Worm (Caenorhabditis elegans) whole organism, L2 larva: ENCODE data around the gene R08F11.1.

Experiments
- C34F6.9 ChIP-seq: fragments of 150-350 bp; optimal IDR thresholded peaks from 2 replicates; lab custom pipeline; 2014; ENCODE audit warnings: missing biosample characterization, missing genetic modification characterization
- F13H6.1 ChIP-seq: sonication (generic microtip); optimal IDR thresholded peaks from 2 replicates; lab custom pipeline; 2016; ENCODE audit warnings: missing genetic modification characterization, missing compliant biosample characterization
- R02D3.7 ChIP-seq: fragments of 150-350 bp; optimal IDR thresholded peaks from 2 replicates; lab custom pipeline; 2014; ENCODE audit warnings: missing biosample characterization, missing genetic modification characterization
- Y55F3AM.14 ChIP-seq: fragments of 200-800 bp; sonication (Bioruptor generic); optimal IDR thresholded peaks from 2 replicates; lab custom pipeline; 2018; ENCODE audit warnings: mild to moderate bottlenecking, missing genetic modification characterization, missing compliant biosample characterization
- ZK546.5 ChIP-seq: sonication (generic microtip); optimal IDR thresholded peaks from 2 replicates; lab custom pipeline; 2017; ENCODE audit warnings: missing biosample characterization, missing genetic modification characterization
- blmp-1 ChIP-seq: sonication (generic microtip); optimal IDR thresholded peaks from 2 replicates; lab custom pipeline; 2017; ENCODE audit warnings: missing genetic modification characterization, mild to moderate bottlenecking, missing compliant biosample characterization, antibody characterized with exemption, moderate library complexity; ENCODE audit not compliant: insufficient read depth
- ceh-16 ChIP-seq: fragments of 150-350 bp; optimal IDR thresholded peaks from 2 replicates; lab custom pipeline; 2014; ENCODE audit warnings: missing biosample characterization, missing genetic modification characterization
- ceh-82 ChIP-seq: fragments of 150-350 bp; optimal IDR thresholded peaks from 2 replicates; lab custom pipeline; 2014; ENCODE audit warnings: missing biosample characterization, missing genetic modification characterization
- egl-27 ChIP-seq: sonication (generic microtip); optimal IDR thresholded peaks from 3 replicates; lab custom pipeline; 2017; ENCODE audit warnings: missing biosample characterization, missing genetic modification reagents, missing genetic modification characterization
- elt-3 ChIP-seq: sonication (generic microtip); optimal IDR thresholded peaks from 2 replicates; lab custom pipeline; 2017; ENCODE audit warnings: missing biosample characterization, missing genetic modification characterization
- fos-1 ChIP-seq: fragments of 150-350 bp; optimal IDR thresholded peaks from 2 replicates; lab custom pipeline; 2014; ENCODE audit warnings: missing biosample characterization, missing genetic modification characterization
- gmeb-1 ChIP-seq: fragments of 150-350 bp; optimal IDR thresholded peaks from 2 replicates; lab custom pipeline; 2014; ENCODE audit warnings: missing biosample characterization, missing genetic modification characterization
- lin-11 ChIP-seq: fragments of 150-350 bp; sonication (generic microtip); optimal IDR thresholded peaks from 2 replicates; lab custom pipeline; 2014; ENCODE audit warnings: missing biosample characterization, missing genetic modification characterization, inconsistent platforms, mixed read lengths
- lin-39 ChIP-seq: fragments of 150-350 bp; optimal IDR thresholded peaks from 2 replicates; lab custom pipeline; 2014; ENCODE audit warnings: missing biosample characterization, missing genetic modification reagents, missing genetic modification characterization
- lsy-2 ChIP-seq, 2 experiments: fragments of 150-350 bp in 1 of 2; sonication (generic microtip) in 1 of 2; optimal IDR thresholded peaks; 2 replicates each; lab custom pipeline; 2014 to 2017; ENCODE audit warnings: missing biosample characterization in 2 of 2, missing genetic modification characterization in 2 of 2
- mab-5 ChIP-seq: fragments of 150-350 bp; optimal IDR thresholded peaks from 2 replicates; lab custom pipeline; 2014; ENCODE audit warnings: missing biosample characterization, missing genetic modification characterization
- mbf-1 ChIP-seq: sonication (generic microtip); optimal IDR thresholded peaks from 2 replicates; lab custom pipeline; 2017; ENCODE audit warnings: missing biosample characterization, missing genetic modification characterization
- mdl-1 ChIP-seq, 2 experiments: fragments of 150-350 bp in 1 of 2; sonication (generic microtip) in 1 of 2; optimal IDR thresholded peaks; 2 replicates each; lab custom pipeline; 2017; ENCODE audit warnings: missing biosample characterization in 2 of 2, missing genetic modification characterization in 2 of 2
- nhr-10 ChIP-seq: sonication (generic microtip); optimal IDR thresholded peaks from 2 replicates; lab custom pipeline; 2017; ENCODE audit warnings: missing biosample characterization, missing genetic modification characterization
- nhr-11 ChIP-seq: fragments of 150-350 bp; optimal IDR thresholded peaks from 2 replicates; lab custom pipeline; 2014; ENCODE audit warnings: missing biosample characterization, missing genetic modification characterization
- nhr-129 ChIP-seq: fragments of 150-350 bp; optimal IDR thresholded peaks from 2 replicates; lab custom pipeline; 2014; ENCODE audit warnings: missing biosample characterization, missing genetic modification characterization
- nhr-21 ChIP-seq: fragments of 150-350 bp; optimal IDR thresholded peaks from 2 replicates; lab custom pipeline; 2014; ENCODE audit warnings: missing biosample characterization, missing genetic modification characterization
- nhr-25 ChIP-seq: fragments of 150-350 bp; sonication (generic microtip); optimal IDR thresholded peaks from 3 replicates; lab custom pipeline; 2014; ENCODE audit warnings: missing biosample characterization, missing genetic modification characterization
- nhr-6 ChIP-seq: fragments of 150-350 bp; optimal IDR thresholded peaks from 2 replicates; lab custom pipeline; 2014; ENCODE audit warnings: missing biosample characterization, missing genetic modification characterization
- nhr-77 ChIP-seq: fragments of 150-350 bp; optimal IDR thresholded peaks from 2 replicates; lab custom pipeline; 2014; ENCODE audit warnings: missing biosample characterization, missing genetic modification characterization
- peb-1 ChIP-seq: fragments of 150-350 bp; optimal IDR thresholded peaks from 2 replicates; lab custom pipeline; 2014; ENCODE audit warnings: missing biosample characterization, missing genetic modification characterization
- sem-4 ChIP-seq: fragments of 150-350 bp; optimal IDR thresholded peaks from 2 replicates; lab custom pipeline; 2014; ENCODE audit warnings: missing biosample characterization, missing genetic modification reagents, missing genetic modification characterization
- skn-1 ChIP-seq: sonication (generic microtip); optimal IDR thresholded peaks from 2 replicates; lab custom pipeline; 2017; ENCODE audit warnings: missing biosample characterization, missing genetic modification characterization
- sma-3 ChIP-seq: sonication (generic microtip); optimal IDR thresholded peaks from 2 replicates; lab custom pipeline; 2016; ENCODE audit warnings: missing genetic modification reagents, missing genetic modification characterization, missing compliant biosample characterization
- sma-9 ChIP-seq, 2 experiments: fragments of 150-350 bp in 1 of 2; sonication (generic microtip) in 1 of 2; optimal IDR thresholded peaks; 2 replicates each; lab custom pipeline; 2014 to 2016; ENCODE audit warnings: missing genetic modification characterization in 2 of 2, mild to moderate bottlenecking in 1 of 2, missing biosample characterization in 1 of 2, missing compliant biosample characterization in 1 of 2, missing genetic modification reagents in 1 of 2, moderate library complexity in 1 of 2
- snpc-4 ChIP-seq: fragments of 150-350 bp; optimal IDR thresholded peaks from 2 replicates; lab custom pipeline; 2014; ENCODE audit warnings: missing biosample characterization, missing genetic modification characterization
- unc-39 ChIP-seq: fragments of 150-350 bp; optimal IDR thresholded peaks from 2 replicates; lab custom pipeline; 2014; ENCODE audit warnings: missing biosample characterization, missing genetic modification characterization
- unc-55 ChIP-seq: fragments of 150-350 bp; sonication (generic microtip); optimal IDR thresholded peaks from 3 replicates; lab custom pipeline; 2014; ENCODE audit warnings: missing biosample characterization, missing genetic modification reagents, missing genetic modification characterization
- unc-62 ChIP-seq: fragments of 150-350 bp; optimal IDR thresholded peaks from 2 replicates; lab custom pipeline; 2014; ENCODE audit warnings: missing biosample characterization, missing genetic modification reagents, missing genetic modification characterization
- zag-1 ChIP-seq: fragments of 150-350 bp; optimal IDR thresholded peaks from 2 replicates; lab custom pipeline; 2014; ENCODE audit warnings: missing biosample characterization, missing genetic modification characterization
- ztf-1 ChIP-seq: fragments of 200-800 bp; sonication (Bioruptor generic); conservative IDR thresholded peaks from 2 replicates; pipeline ENCODE4 v1.3.6; 2022; ENCODE audit warnings: missing genetic modification characterization, missing compliant biosample characterization
- ztf-4 ChIP-seq: fragments of 150-350 bp; optimal IDR thresholded peaks from 2 replicates; lab custom pipeline; 2014; ENCODE audit warnings: missing biosample characterization, missing genetic modification characterization

R08F11.1 gene

ce11 chrV:3808336-3808735 lies 24.3 kb upstream of the R08F11.1 start, which contains the start of gene srw-6:
Gene srw-6, plus strand, starts transcription at chrV:3808636.
- TF ChIP-seq lin-11 (no peak), ztf-1 (GFP tag; lab: Robert Waterston, UW) (no peak), nhr-11 (tag; lab: Kevin White, UChicago) (no peak), nhr-21 (tag; lab: Kevin White, UChicago) (no peak), zag-1 (no peak), sma-3 (no peak), nhr-6 (no peak), skn-1 (tag; lab: Kevin White, UChicago) (no peak), nhr-10 (tag; lab: Kevin White, UChicago) (no peak), blmp-1 (tag; lab: Kevin White, UChicago) (no peak), mbf-1 (tag; lab: Kevin White, UChicago) (no peak), ztf-4 (no peak), ceh-82 (tag; lab: Kevin White, UChicago) (no peak), mdl-1 (tag; optimal IDR thresholded peaks at IDR 0.05; lab: Kevin White, UChicago) (no peak), mab-5 (tag; lab: Kevin White, UChicago) (no peak), Y55F3AM.14 (GFP tag; lab: Kevin White, UChicago) (no peak), elt-3 (tag; lab: Kevin White, UChicago) (no peak), ZK546.5 (tag; lab: Kevin White, UChicago) (no peak), fos-1 (tag; lab: Kevin White, UChicago) (no peak), R02D3.7 (no peak)
- TF ChIP-seq, all 48 proteins: peak for 0

- TF ChIP-seq ceh-16 (tag; lab: Kevin White, UChicago) (no peak), egl-27 (tag; lab: Kevin White, UChicago) (no peak), lin-39 (tag; lab: Kevin White, UChicago) (no peak)
- TF ChIP-seq, all 48 proteins: peak for 0
Observed at ce11 chrV:3807846-3808245, 23.8 kb upstream of the R08F11.1 start.

- TF ChIP-seq mbf-1 (tag; lab: Kevin White, UChicago): no peak
- TF ChIP-seq gmeb-1 (tag; lab: Kevin White, UChicago): no peak
- TF ChIP-seq zag-1: no peak
- TF ChIP-seq ztf-4: no peak
- TF ChIP-seq lin-39 (tag; lab: Kevin White, UChicago): no peak
- TF ChIP-seq sma-3: no peak
- TF ChIP-seq R02D3.7: no peak
- TF ChIP-seq lsy-2 (tag; optimal IDR thresholded peaks at IDR 0.05; lab: Kevin White, UChicago): no peak
- TF ChIP-seq sem-4: no peak
- no peak for TF ChIP-seq unc-55 (GFP tag; lab: Kevin White, UChicago)
- TF ChIP-seq skn-1 (tag; lab: Kevin White, UChicago): no peak
- no peak for TF ChIP-seq peb-1 (tag; lab: Kevin White, UChicago)
- TF ChIP-seq nhr-25 (tag; lab: Kevin White, UChicago): no peak
Observed at ce11 chrV:3805961-3806360, 21.9 kb upstream of the R08F11.1 start, which contains the start of gene srw-7. Gene srw-7, plus strand, starts transcription at chrV:3806261.

- TF ChIP-seq zag-1: no peak
- peak; percentile 98 for TF ChIP-seq nhr-129 (tag; lab: Kevin White, UChicago)
- TF ChIP-seq snpc-4 (tag; lab: Kevin White, UChicago): no peak
- TF ChIP-seq gmeb-1 (tag; lab: Kevin White, UChicago): no peak
- no peak for TF ChIP-seq lsy-2 (tag; optimal IDR thresholded peaks at IDR 0.05; lab: Kevin White, UChicago)
- TF ChIP-seq fos-1 (tag; lab: Kevin White, UChicago): peak; percentile 5
- TF ChIP-seq unc-62 (GFP tag; lab: Kevin White, UChicago): no peak
- no peak for TF ChIP-seq mbf-1 (tag; lab: Kevin White, UChicago)
Observed at ce11 chrV:3805499-3805898, 21.5 kb upstream of the R08F11.1 start, which contains the start of gene R08F11.4. Gene R08F11.4, minus strand, starts transcription at chrV:3805527.

- TF ChIP-seq F13H6.1 (tag; lab: Kevin White, UChicago) (no peak), fos-1 (tag; lab: Kevin White, UChicago) (peak; percentile 51), gmeb-1 (tag; lab: Kevin White, UChicago) (no peak), nhr-77 (tag; lab: Kevin White, UChicago) (no peak), unc-39 (tag; lab: Kevin White, UChicago) (no peak), C34F6.9 (tag; lab: Kevin White, UChicago) (peak; percentile 49), nhr-129 (tag; lab: Kevin White, UChicago) (peak; percentile 95), unc-55 (GFP tag; lab: Kevin White, UChicago) (peak; percentile 52), sma-9 (GFP tag; optimal IDR thresholded peaks at IDR 0.05; lab: Kevin White, UChicago) (peak; percentile 71), sma-9 (tag; optimal IDR thresholded peaks at IDR 0.05; lab: Kevin White, UChicago) (no peak)
Observed at ce11 chrV:3803343-3803742, 19.3 kb upstream of the R08F11.1 start, which contains the start of gene cyp-33C8. Gene cyp-33C8, minus strand, starts transcription at chrV:3803542.
